Worm (Caenorhabditis elegans) whole organism, mixed stage, embryonic: Measurements from ENCODE around the gene F26H11.8.

Source experiments
- M03D4.4 ChIP-seq: sonication (generic microtip); optimal IDR thresholded peaks from 2 replicates; lab custom pipeline; 2017; ENCODE audit warnings: mild to moderate bottlenecking, missing genetic modification characterization, missing compliant biosample characterization
- elt-1 ChIP-seq: sonication (generic microtip); optimal IDR thresholded peaks from 2 replicates; lab custom pipeline; 2017; ENCODE audit warnings: missing genetic modification characterization, mild to moderate bottlenecking, missing compliant biosample characterization, antibody characterized with exemption, moderate library complexity, borderline replicate concordance; ENCODE audit not compliant: insufficient read depth
- elt-3 ChIP-seq: fragments of 150-350 bp; optimal IDR thresholded peaks from 2 replicates; lab custom pipeline; 2014; ENCODE audit warnings: missing biosample characterization, missing genetic modification characterization
- lin-13 ChIP-seq: fragments of 150-350 bp; optimal IDR thresholded peaks from 2 replicates; lab custom pipeline; 2014; ENCODE audit warnings: missing biosample characterization, missing genetic modification characterization
- lin-32 ChIP-seq: fragments of 200-800 bp; sonication (Bioruptor generic); optimal IDR thresholded peaks from 2 replicates; lab custom pipeline; 2018; ENCODE audit warnings: mild to moderate bottlenecking, missing genetic modification characterization, missing compliant biosample characterization
- mep-1 ChIP-seq: fragments of 150-350 bp; optimal IDR thresholded peaks from 2 replicates; lab custom pipeline; 2017; ENCODE audit warnings: missing biosample characterization, missing genetic modification reagents, missing genetic modification characterization, inconsistent platforms
- nhr-12 ChIP-seq: fragments of 150-350 bp; optimal IDR thresholded peaks from 2 replicates; lab custom pipeline; 2014; ENCODE audit warnings: missing biosample characterization, missing genetic modification characterization
- nhr-237 ChIP-seq: fragments of 150-350 bp; optimal IDR thresholded peaks from 2 replicates; lab custom pipeline; 2014; ENCODE audit warnings: missing biosample characterization, missing genetic modification characterization
- nhr-28 ChIP-seq: fragments of 150-350 bp; optimal IDR thresholded peaks from 2 replicates; lab custom pipeline; 2014; ENCODE audit warnings: missing biosample characterization, missing genetic modification characterization
- snpc-4 ChIP-seq: fragments of 150-350 bp; optimal IDR thresholded peaks from 2 replicates; lab custom pipeline; 2014; ENCODE audit warnings: missing biosample characterization, missing genetic modification characterization
- unc-62 ChIP-seq: fragments of 150-350 bp; optimal IDR thresholded peaks from 2 replicates; lab custom pipeline; 2014; ENCODE audit warnings: missing biosample characterization, missing genetic modification reagents, missing genetic modification characterization
- zip-8 ChIP-seq: fragments of 150-350 bp; optimal IDR thresholded peaks from 2 replicates; lab custom pipeline; 2014; ENCODE audit warnings: missing biosample characterization, missing genetic modification characterization

- TF ChIP-seq nhr-237 (no peak), M03D4.4 (no peak), nhr-12 (tag; lab: Kevin White, UChicago) (no peak), nhr-28 (tag; lab: Kevin White, UChicago) (no peak), elt-1 (no peak), elt-3 (no peak), zip-8 (tag; lab: Kevin White, UChicago) (no peak), snpc-4 (tag; lab: Kevin White, UChicago) (no peak), mep-1 (tag; lab: Kevin White, UChicago) (no peak), lin-13 (tag; lab: Kevin White, UChicago) (no peak), lin-32 (GFP tag; lab: Kevin White, UChicago) (no peak), unc-62 (GFP tag; lab: Kevin White, UChicago) (no peak)
These were observed 6.9 kb upstream of the F26H11.8 start, which contains the start of gene sdz-26 for ce11 chrII:14381450-14381849.
